Worm (Caenorhabditis elegans): Measurements from ENCODE around the gene clec-43.
A peak's percentile ranks its signal among the peaks of the same experiment; 100 is the strongest.

DNA sequence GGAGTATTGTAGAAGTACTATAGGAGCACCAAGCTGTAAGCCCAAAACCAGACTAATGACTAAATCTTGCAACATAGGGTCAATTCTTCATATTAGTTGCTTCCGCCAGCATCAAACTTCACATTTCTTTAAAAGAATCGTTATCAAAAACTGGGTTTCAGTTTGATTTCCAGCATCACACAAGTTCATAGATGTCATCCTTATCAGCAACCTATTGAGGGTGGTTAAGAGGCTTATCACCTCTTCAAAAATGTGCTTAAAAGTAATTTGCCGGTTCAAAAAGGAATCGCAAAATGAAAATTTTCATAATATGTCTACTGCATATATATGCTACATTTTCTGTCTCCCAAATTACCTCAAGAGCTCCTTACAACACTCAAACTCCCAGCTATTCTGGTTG, at the start of gene clec-43:
- TF ChIP-seq lsy-2 (tag; optimal IDR thresholded peaks at IDR 0.05) (no peak), snpc-4 (tag; optimal IDR thresholded peaks at IDR 0.05) (no peak), nhr-11 (tag; optimal IDR thresholded peaks at IDR 0.05) (no peak), ztf-11 (tag; optimal IDR thresholded peaks at IDR 0.05) (no peak), lin-35 (GFP tag; optimal IDR thresholded peaks at IDR 0.05) (peak in 1 of 2 experiments; percentile 20), alr-1 (tag; optimal IDR thresholded peaks at IDR 0.05; ENCODE audit: borderline replicate concordance) (no peak), unc-62 (GFP tag; optimal IDR thresholded peaks at IDR 0.05) (no peak), elt-2 (tag; optimal IDR thresholded peaks at IDR 0.05) (peak; percentile 94), nhr-237 (tag; optimal IDR thresholded peaks at IDR 0.05) (no peak), ceh-82 (tag; optimal IDR thresholded peaks at IDR 0.05) (no peak), snu-23 (GFP tag; optimal IDR thresholded peaks at IDR 0.05) (no peak), mdl-1 (tag; optimal IDR thresholded peaks at IDR 0.05) (no peak), skn-1 (tag; optimal IDR thresholded peaks at IDR 0.05) (no peak), zag-1 (tag; optimal IDR thresholded peaks at IDR 0.05) (no peak)
